Worm (Caenorhabditis elegans) whole organism, L4 larva: Measurements from ENCODE around the gene AH6.17.

Source experiments
- F26F4.8 ChIP-seq: fragments of 200-800 bp; sonication (Bioruptor generic); conservative IDR thresholded peaks from 2 replicates; pipeline ENCODE4 v1.3.6; 2022; ENCODE audit warnings: missing genetic modification characterization, missing compliant biosample characterization
- F37D6.2 ChIP-seq: sonication (generic microtip); optimal IDR thresholded peaks from 2 replicates; lab custom pipeline; 2016; ENCODE audit warnings: mild to moderate bottlenecking, missing genetic modification characterization, missing compliant biosample characterization
- T20F7.1 ChIP-seq: fragments of 200-800 bp; sonication (Bioruptor generic); optimal IDR thresholded peaks from 2 replicates; lab custom pipeline; 2018; ENCODE audit warnings: mild to moderate bottlenecking, missing genetic modification characterization, missing compliant biosample characterization
- T26A8.4 ChIP-seq: fragments of 200-800 bp; sonication (Bioruptor generic); IDR thresholded peaks from 2 replicates; pipeline ENCODE4 v1.3.6; 2022; ENCODE audit warnings: missing genetic modification characterization, missing compliant biosample characterization
- Y5F2A.4 ChIP-seq: fragments of 200-800 bp; sonication (Bioruptor generic); optimal IDR thresholded peaks from 2 replicates; lab custom pipeline; 2018; ENCODE audit warnings: mild to moderate bottlenecking, missing genetic modification characterization, missing compliant biosample characterization
- Y75B8A.6 ChIP-seq: fragments of 200-800 bp; sonication (Bioruptor generic); IDR thresholded peaks from 2 replicates; pipeline ENCODE4 v1.3.6; 2022; ENCODE audit warnings: missing genetic modification reagents, missing genetic modification characterization, missing compliant biosample characterization
- ama-1 ChIP-seq: fragments of 150-350 bp; optimal IDR thresholded peaks from 2 replicates; lab custom pipeline; 2014; ENCODE audit warnings: inconsistent platforms, mixed read lengths
- arid-1 ChIP-seq: fragments of 200-800 bp; sonication (Bioruptor generic); conservative IDR thresholded peaks from 2 replicates; pipeline ENCODE4 v1.3.6; 2022; ENCODE audit warnings: missing genetic modification reagents, missing genetic modification characterization, missing compliant biosample characterization
- ceh-20 ChIP-seq: fragments of 200-800 bp; sonication (Bioruptor generic); IDR thresholded peaks from 2 replicates; pipeline ENCODE4 v1.3.6; 2022; ENCODE audit warnings: missing genetic modification reagents, missing genetic modification characterization, missing compliant biosample characterization
- ceh-28 ChIP-seq: fragments of 150-350 bp; optimal IDR thresholded peaks from 2 replicates; lab custom pipeline; 2014; ENCODE audit warnings: missing biosample characterization, missing genetic modification reagents, missing genetic modification characterization
- cey-2 ChIP-seq: sonication (generic microtip); optimal IDR thresholded peaks from 3 replicates; lab custom pipeline; 2017; ENCODE audit warnings: missing genetic modification characterization, mild to moderate bottlenecking, missing compliant biosample characterization, antibody characterized with exemption, borderline replicate concordance; ENCODE audit not compliant: insufficient read depth
- daf-19 ChIP-seq: fragments of 200-800 bp; sonication (Bioruptor generic); conservative IDR thresholded peaks from 2 replicates; pipeline ENCODE4 v1.3.6; 2022; ENCODE audit warnings: missing genetic modification characterization, missing compliant biosample characterization
- daf-8 ChIP-seq: fragments of 200-800 bp; sonication (Bioruptor generic); IDR thresholded peaks from 2 replicates; pipeline ENCODE4 v1.3.6; 2022; ENCODE audit warnings: missing genetic modification characterization, missing compliant biosample characterization
- dve-1 ChIP-seq: sonication (generic microtip); optimal IDR thresholded peaks from 2 replicates; lab custom pipeline; 2017; ENCODE audit warnings: antibody characterized with exemption, mild to moderate bottlenecking, missing genetic modification characterization, missing compliant biosample characterization; ENCODE audit not compliant: insufficient read depth
- egl-27 ChIP-seq: sonication (generic microtip); optimal IDR thresholded peaks from 3 replicates; lab custom pipeline; 2017; ENCODE audit warnings: missing biosample characterization, missing genetic modification reagents, missing genetic modification characterization
- fkh-10 ChIP-seq: fragments of 150-350 bp; optimal IDR thresholded peaks from 2 replicates; lab custom pipeline; 2014; ENCODE audit warnings: missing biosample characterization, missing genetic modification reagents, missing genetic modification characterization
- fos-1 ChIP-seq: fragments of 150-350 bp; optimal IDR thresholded peaks from 2 replicates; lab custom pipeline; 2014; ENCODE audit warnings: missing biosample characterization, missing genetic modification characterization
- hlh-11 ChIP-seq: fragments of 200-800 bp; sonication (Bioruptor generic); optimal IDR thresholded peaks from 2 replicates; lab custom pipeline; 2018; ENCODE audit warnings: mild to moderate bottlenecking, missing genetic modification characterization, missing compliant biosample characterization
- hlh-30 ChIP-seq: sonication (generic microtip); optimal IDR thresholded peaks from 2 replicates; lab custom pipeline; 2017; ENCODE audit warnings: antibody characterized with exemption, mild to moderate bottlenecking, missing genetic modification characterization, missing compliant biosample characterization; ENCODE audit not compliant: insufficient read depth
- lim-7 ChIP-seq: fragments of 200-800 bp; sonication (Bioruptor generic); IDR thresholded peaks from 2 replicates; pipeline ENCODE4 v1.3.6; 2022; ENCODE audit warnings: missing genetic modification characterization, missing compliant biosample characterization
- lin-1 ChIP-seq: fragments of 200-800 bp; sonication (Bioruptor generic); IDR thresholded peaks from 2 replicates; pipeline ENCODE4 v1.3.6; 2022; ENCODE audit warnings: missing genetic modification reagents, missing genetic modification characterization, missing compliant biosample characterization
- lin-15B ChIP-seq: fragments of 150-350 bp; sonication (generic microtip); optimal IDR thresholded peaks from 3 replicates; lab custom pipeline; 2014; ENCODE audit warnings: missing biosample characterization, missing genetic modification characterization
- lin-29 ChIP-seq: fragments of 200-800 bp; sonication (Bioruptor generic); IDR thresholded peaks from 2 replicates; pipeline ENCODE4 v1.3.6; 2022; ENCODE audit warnings: missing genetic modification reagents, missing genetic modification characterization, missing compliant biosample characterization
- lin-38 ChIP-seq: fragments of 200-800 bp; sonication (Bioruptor generic); IDR thresholded peaks from 2 replicates; pipeline ENCODE4 v1.3.6; 2022; ENCODE audit warnings: missing genetic modification reagents, missing genetic modification characterization, missing compliant biosample characterization
- lin-39 ChIP-seq: fragments of 150-350 bp; optimal IDR thresholded peaks from 2 replicates; lab custom pipeline; 2014; ENCODE audit warnings: missing biosample characterization, missing genetic modification reagents, missing genetic modification characterization
- lir-3 ChIP-seq: sonication (generic microtip); optimal IDR thresholded peaks from 2 replicates; lab custom pipeline; 2016; ENCODE audit warnings: mild to moderate bottlenecking, missing genetic modification characterization, missing compliant biosample characterization
- madf-5 ChIP-seq, 2 experiments: fragments of 200-800 bp; sonication (Bioruptor generic); IDR thresholded peaks; 2 replicates each; pipeline ENCODE4 v1.3.6; 2022; ENCODE audit warnings: missing compliant biosample characterization in 2 of 2, missing genetic modification characterization in 2 of 2
- mdt-29 ChIP-seq: fragments of 200-800 bp; sonication (Bioruptor generic); IDR thresholded peaks from 2 replicates; pipeline ENCODE4 v1.3.6; 2022; ENCODE audit warnings: missing genetic modification reagents, missing genetic modification characterization, missing compliant biosample characterization
- mep-1 ChIP-seq: fragments of 150-350 bp; sonication (generic microtip); optimal IDR thresholded peaks from 3 replicates; lab custom pipeline; 2014; ENCODE audit warnings: missing biosample characterization, missing genetic modification characterization
- mes-2 ChIP-seq: sonication (generic microtip); optimal IDR thresholded peaks from 2 replicates; lab custom pipeline; 2016; ENCODE audit warnings: missing genotype, mild to moderate bottlenecking, missing genetic modification characterization, missing compliant biosample characterization; ENCODE audit not compliant: poor library complexity, severe bottlenecking
- mxl-3 ChIP-seq: fragments of 200-800 bp; sonication (Bioruptor generic); optimal IDR thresholded peaks from 2 replicates; lab custom pipeline; 2018; ENCODE audit warnings: mild to moderate bottlenecking, missing genetic modification characterization, missing compliant biosample characterization
- nhr-102 ChIP-seq: sonication (generic microtip); optimal IDR thresholded peaks from 2 replicates; lab custom pipeline; 2016; ENCODE audit warnings: mild to moderate bottlenecking, missing genetic modification characterization, moderate library complexity, missing compliant biosample characterization
- nhr-237 ChIP-seq: sonication (generic microtip); optimal IDR thresholded peaks from 2 replicates; lab custom pipeline; 2017; ENCODE audit warnings: missing biosample characterization, missing genetic modification characterization
- nhr-41 ChIP-seq: fragments of 200-800 bp; sonication (Bioruptor generic); IDR thresholded peaks from 2 replicates; pipeline ENCODE4 v1.3.6; 2022; ENCODE audit warnings: missing genetic modification reagents, missing genetic modification characterization, missing compliant biosample characterization
- nhr-42 ChIP-seq: fragments of 200-800 bp; sonication (Bioruptor generic); IDR thresholded peaks from 2 replicates; pipeline ENCODE4 v1.3.6; 2022; ENCODE audit warnings: missing genetic modification characterization, missing compliant biosample characterization
- pha-4 ChIP-seq, 2 experiments: fragments of 150-350 bp in 1 of 2; fragments of 200-800 bp in 1 of 2; sonication (Bioruptor generic) in 1 of 2; IDR thresholded peaks in 1 of 2; optimal IDR thresholded peaks in 1 of 2; 2 replicates each; pipeline versions ENCODE4 v1.3.6 to Lab custom; 2014 to 2022; ENCODE audit warnings: missing genetic modification characterization in 2 of 2, missing genetic modification reagents in 2 of 2, missing biosample characterization in 1 of 2, missing compliant biosample characterization in 1 of 2
- pqm-1 ChIP-seq: sonication (generic microtip); optimal IDR thresholded peaks from 2 replicates; lab custom pipeline; 2017; ENCODE audit warnings: missing biosample characterization, missing genetic modification characterization
- rbr-2 ChIP-seq: sonication (generic microtip); optimal IDR thresholded peaks from 2 replicates; lab custom pipeline; 2016; ENCODE audit warnings: missing genotype, missing genetic modification characterization, missing compliant biosample characterization
- set-16 ChIP-seq: fragments of 200-800 bp; sonication (Bioruptor generic); IDR thresholded peaks from 2 replicates; pipeline ENCODE4 v1.3.6; 2022; ENCODE audit warnings: missing genetic modification reagents, missing genetic modification characterization, missing compliant biosample characterization
- skn-1 ChIP-seq: fragments of 150-350 bp; optimal IDR thresholded peaks from 2 replicates; lab custom pipeline; 2014; ENCODE audit warnings: missing biosample characterization, missing genetic modification characterization
- snpc-4 ChIP-seq: fragments of 150-350 bp; optimal IDR thresholded peaks from 2 replicates; lab custom pipeline; 2014; ENCODE audit warnings: missing biosample characterization, missing genetic modification characterization
- spr-1 ChIP-seq: sonication (generic microtip); optimal IDR thresholded peaks from 2 replicates; lab custom pipeline; 2016; ENCODE audit warnings: mild to moderate bottlenecking, missing genetic modification characterization, missing compliant biosample characterization
- tra-1 ChIP-seq: fragments of 200-800 bp; sonication (Bioruptor generic); IDR thresholded peaks from 2 replicates; pipeline ENCODE4 v1.3.6; 2022; ENCODE audit warnings: missing genetic modification reagents, missing genetic modification characterization, missing compliant biosample characterization
- unc-130 ChIP-seq: sonication (generic microtip); optimal IDR thresholded peaks from 2 replicates; lab custom pipeline; 2016; ENCODE audit warnings: missing genetic modification reagents, missing genetic modification characterization, missing compliant biosample characterization
- zag-1 ChIP-seq: fragments of 150-350 bp; optimal IDR thresholded peaks from 2 replicates; lab custom pipeline; 2014; ENCODE audit warnings: missing biosample characterization, missing genetic modification characterization
- zfp-2 ChIP-seq: sonication (generic microtip); optimal IDR thresholded peaks from 2 replicates; lab custom pipeline; 2016; ENCODE audit warnings: mild to moderate bottlenecking, missing genetic modification characterization, missing compliant biosample characterization
- zip-11 ChIP-seq: fragments of 200-800 bp; sonication (Bioruptor generic); IDR thresholded peaks from 2 replicates; pipeline ENCODE4 v1.3.6; 2022; ENCODE audit warnings: missing genetic modification characterization, missing compliant biosample characterization
- zip-2 ChIP-seq: fragments of 150-350 bp; optimal IDR thresholded peaks from 2 replicates; lab custom pipeline; 2014; ENCODE audit warnings: missing biosample characterization, missing genetic modification characterization
- ztf-11 ChIP-seq: fragments of 150-350 bp; optimal IDR thresholded peaks from 2 replicates; lab custom pipeline; 2014; ENCODE audit warnings: missing biosample characterization, missing genetic modification characterization
- ztf-7 ChIP-seq: fragments of 150-350 bp; optimal IDR thresholded peaks from 2 replicates; lab custom pipeline; 2014; ENCODE audit warnings: missing biosample characterization, missing genetic modification characterization

Gene AH6.17

ce11 chrII:9487337-9487950 is 35.5 kb upstream of the AH6.17 start, which contains the start of gene T19H5.4 (continued):
- peak; percentile 67 for TF ChIP-seq mep-1 (tag; lab: Kevin White, UChicago)
- TF ChIP-seq lim-7 (GFP tag; lab: Robert Waterston, UW): peak; percentile 67; the same call in 1 of the 2 replicates
- TF ChIP-seq Y75B8A.6 (GFP tag; lab: Robert Waterston, UW): peak; percentile 53; the same call in 1 of the 2 replicates
- TF ChIP-seq fos-1 (tag; lab: Kevin White, UChicago): no peak
- no peak for TF ChIP-seq daf-8 (GFP tag; lab: Robert Waterston, UW)
- no peak for TF ChIP-seq zag-1 (tag; lab: Kevin White, UChicago)
- TF ChIP-seq arid-1: no peak
- TF ChIP-seq ztf-7 (tag; lab: Kevin White, UChicago): no peak
- TF ChIP-seq F37D6.2: no peak
- no peak for TF ChIP-seq Y5F2A.4 (GFP tag; lab: Kevin White, UChicago)
- TF ChIP-seq lin-39 (tag; lab: Kevin White, UChicago): no peak
- no peak for TF ChIP-seq cey-2 (tag; lab: Kevin White, UChicago)
- no peak for TF ChIP-seq zfp-2 (tag; lab: Kevin White, UChicago)
- TF ChIP-seq set-16 (GFP tag; lab: Robert Waterston, UW): peak; percentile 68
- peak; percentile 79 for TF ChIP-seq dve-1 (tag; lab: Kevin White, UChicago)
- TF ChIP-seq mxl-3 (GFP tag; lab: Kevin White, UChicago): peak; percentile 96
- no peak for TF ChIP-seq ztf-11 (tag; lab: Kevin White, UChicago)
- no peak for TF ChIP-seq T20F7.1 (GFP tag; lab: Kevin White, UChicago)
- no peak for TF ChIP-seq ama-1
- TF ChIP-seq mdt-29: peak; percentile 71; the same call in 1 of the 2 replicates
- TF ChIP-seq lin-1: peak; percentile 64; the same call in 1 of the 2 replicates
- no peak for TF ChIP-seq nhr-237 (tag; lab: Kevin White, UChicago)
- 0 out of 2 replicates have a peak, but pooled peaks have one; percentile 50 for TF ChIP-seq pha-4 (GFP tag; IDR thresholded peaks at IDR 0.05; lab: Robert Waterston, UW)
- no peak for TF ChIP-seq pha-4 (tag; optimal IDR thresholded peaks at IDR 0.05; lab: Kevin White, UChicago)
- no peak for TF ChIP-seq nhr-42 (GFP tag; lab: Robert Waterston, UW)
- no peak for TF ChIP-seq madf-5 (GFP tag; IDR thresholded peaks at IDR 0.05; lab: Robert Waterston, UW)
- TF ChIP-seq ceh-20 (GFP tag; lab: Robert Waterston, UW): peak; percentile 65; the same call in 1 of the 2 replicates
- no peak for TF ChIP-seq skn-1
- TF ChIP-seq ceh-28 (tag; lab: Kevin White, UChicago): no peak
- TF ChIP-seq fkh-10 (GFP tag; lab: Kevin White, UChicago): no peak
- TF ChIP-seq egl-27 (tag; lab: Kevin White, UChicago): no peak
- no peak for TF ChIP-seq spr-1
- TF ChIP-seq pqm-1 (tag; lab: Kevin White, UChicago): peak; percentile 41
- TF ChIP-seq hlh-30: peak; percentile 92
- no peak for TF ChIP-seq lir-3 (tag; lab: Kevin White, UChicago)
- TF ChIP-seq nhr-102 (tag; lab: Kevin White, UChicago): no peak
- no peak for TF ChIP-seq nhr-41 (GFP tag; lab: Robert Waterston, UW)
- no peak for TF ChIP-seq lin-29
- TF ChIP-seq lin-38: no peak
- TF ChIP-seq F26F4.8 (GFP tag; lab: Robert Waterston, UW): no peak
- TF ChIP-seq zip-2 (tag; lab: Kevin White, UChicago): no peak
- no peak for TF ChIP-seq unc-130 (GFP tag; lab: Kevin White, UChicago)
- TF ChIP-seq lin-15B: no peak
- TF ChIP-seq zip-11 (GFP tag; lab: Robert Waterston, UW): no peak
- TF ChIP-seq mes-2 (tag; lab: Kevin White, UChicago): peak; percentile 48
- peak; percentile 46; the same call in 1 of the 2 replicates for TF ChIP-seq tra-1 (GFP tag; lab: Robert Waterston, UW)
- TF ChIP-seq rbr-2: peak; percentile 40
- no peak for TF ChIP-seq daf-19 (GFP tag; lab: Robert Waterston, UW)
- TF ChIP-seq T26A8.4 (GFP tag; lab: Robert Waterston, UW): peak; percentile 43; the same call in 1 of the 2 replicates
- no peak for TF ChIP-seq snpc-4 (tag; lab: Kevin White, UChicago)
- TF ChIP-seq hlh-11: peak; percentile 96
